Worm (Caenorhabditis elegans) whole organism, midembryonic: ENCODE results near the gene R04B3.2.

Experiments used
- T22C8.4 ChIP-seq: fragments of 200-800 bp; sonication (Bioruptor generic); IDR thresholded peaks from 2 replicates; pipeline ENCODE4 v1.3.6; 2022; ENCODE audit warnings: missing genetic modification characterization, missing compliant biosample characterization
- cog-1 ChIP-seq: sonication (generic microtip); optimal IDR thresholded peaks from 2 replicates; lab custom pipeline; 2016; ENCODE audit warnings: missing genetic modification characterization, missing compliant biosample characterization
- flt-1 ChIP-seq: fragments of 200-800 bp; sonication (Bioruptor generic); IDR thresholded peaks from 2 replicates; pipeline ENCODE4 v1.3.6; 2022; ENCODE audit warnings: missing genetic modification characterization, missing compliant biosample characterization
- med-1 ChIP-seq: sonication (generic microtip); optimal IDR thresholded peaks from 2 replicates; lab custom pipeline; 2017; ENCODE audit warnings: missing genetic modification characterization, mild to moderate bottlenecking, missing compliant biosample characterization, antibody characterized with exemption, missing genetic modification reagents; ENCODE audit not compliant: insufficient read depth
- ref-1 ChIP-seq: fragments of 200-800 bp; sonication (Bioruptor generic); conservative IDR thresholded peaks from 2 replicates; pipeline ENCODE4 v1.3.6; 2022; ENCODE audit warnings: missing genetic modification reagents, missing genetic modification characterization, missing compliant biosample characterization
- tab-1 ChIP-seq: fragments of 200-800 bp; sonication (Bioruptor generic); IDR thresholded peaks from 2 replicates; pipeline ENCODE4 v1.3.6; 2022; ENCODE audit warnings: missing genetic modification characterization, missing compliant biosample characterization
- ztf-23 ChIP-seq: fragments of 200-800 bp; sonication (Bioruptor generic); IDR thresholded peaks from 2 replicates; pipeline ENCODE4 v1.3.6; 2022; ENCODE audit warnings: missing genetic modification reagents, missing genetic modification characterization, missing compliant biosample characterization
- ztf-29 ChIP-seq: fragments of 200-800 bp; sonication (Bioruptor generic); IDR thresholded peaks from 2 replicates; pipeline ENCODE4 v1.3.6; 2022; ENCODE audit warnings: missing genetic modification reagents, missing genetic modification characterization, missing compliant biosample characterization

DNA sequence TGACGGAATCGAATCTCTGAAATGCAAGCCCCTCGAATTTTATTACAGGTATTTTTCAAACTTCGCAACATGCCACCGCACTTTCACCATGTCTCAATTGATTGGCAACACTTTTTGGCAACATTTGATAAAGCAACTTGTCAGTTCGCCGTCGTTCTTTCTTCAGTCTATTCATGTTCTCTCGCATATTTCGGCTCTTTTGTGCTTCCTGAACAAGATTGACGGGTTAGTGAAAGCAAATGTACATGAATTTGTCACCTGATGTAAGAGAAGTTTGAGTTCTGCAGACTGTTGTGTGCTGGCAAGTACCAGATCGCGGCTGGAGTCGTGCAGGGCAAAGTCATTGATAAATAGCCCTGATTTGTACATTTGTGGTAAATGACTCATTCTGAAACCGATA is 51.4 kb downstream of the R04B3.2 start:
- TF ChIP-seq cog-1: no peak
- no peak for TF ChIP-seq ztf-29 (GFP tag; lab: Robert Waterston, UW)
- no peak for TF ChIP-seq T22C8.4
- no peak for TF ChIP-seq flt-1 (GFP tag; lab: Robert Waterston, UW)
- TF ChIP-seq ref-1 (GFP tag; lab: Robert Waterston, UW): no peak
- TF ChIP-seq med-1 (GFP tag; lab: Kevin White, UChicago): no peak
- no peak for TF ChIP-seq tab-1 (GFP tag; lab: Robert Waterston, UW)
- no peak for TF ChIP-seq ztf-23 (GFP tag; lab: Robert Waterston, UW)
